Fruit fly (Drosophila melanogaster) whole organism, adult: ENCODE measurements around the gene CG31823.

Experiments
- CG5204 ChIP-seq: fragments of 200-800 bp; sonication (Bioruptor generic); optimal IDR thresholded peaks from 2 replicates; lab custom pipeline; 2016; ENCODE audit warnings: missing biosample characterization, missing genetic modification characterization
- CG7101 ChIP-seq: fragments of 200-800 bp; sonication (Bioruptor generic); optimal IDR thresholded peaks from 2 replicates; lab custom pipeline; 2018; ENCODE audit warnings: missing biosample characterization, mild to moderate bottlenecking, missing genetic modification characterization, moderate library complexity
- Crg-1 ChIP-seq: fragments of 200-800 bp; sonication (Bioruptor generic); optimal IDR thresholded peaks from 2 replicates; lab custom pipeline; 2016; ENCODE audit warnings: missing biosample characterization, missing genetic modification characterization
- Hr96 ChIP-seq: fragments of 200-800 bp; sonication (Bioruptor generic); optimal IDR thresholded peaks from 2 replicates; lab custom pipeline; 2016; ENCODE audit warnings: missing biosample characterization, missing genetic modification characterization
- cic ChIP-seq: fragments of 200-800 bp; sonication (Bioruptor generic); optimal IDR thresholded peaks from 2 replicates; lab custom pipeline; 2017; ENCODE audit warnings: missing biosample characterization, mild to moderate bottlenecking, missing genetic modification characterization, moderate library complexity

dm6 chr2L:15880056-15880455, 20.3 kb downstream of the CG31823 start, which contains the start of gene CG7653:
- no peak for TF ChIP-seq CG7101 (tag; lab: Kevin White, UChicago)
- no peak for TF ChIP-seq cic (GFP tag; lab: Kevin White, UChicago)
- TF ChIP-seq Crg-1 (GFP tag; lab: Kevin White, UChicago), result no peak
- no peak for TF ChIP-seq Hr96
- no peak for TF ChIP-seq CG5204 (GFP tag; lab: Kevin White, UChicago)
